Fruit fly (Drosophila melanogaster) whole organism, embryonic: ENCODE results near the gene CG13008.

Experiments
- Adf1 ChIP-seq: fragments of 200-800 bp; sonication (Bioruptor generic); IDR thresholded peaks from 2 replicates; pipeline ENCODE4 v1.3.6; 2022; ENCODE audit warnings: missing biosample characterization, missing genetic modification characterization
- Antp ChIP-seq: fragments of 200-800 bp; sonication (Bioruptor generic); optimal IDR thresholded peaks from 3 replicates; lab custom pipeline; 2016; ENCODE audit warnings: missing biosample characterization, missing genetic modification characterization
- CG11504 ChIP-seq: fragments of 200-800 bp; sonication (Bioruptor generic); optimal IDR thresholded peaks from 3 replicates; lab custom pipeline; 2019; ENCODE audit warnings: missing biosample characterization, mild to moderate bottlenecking, missing genetic modification characterization, moderate library complexity
- CG11560 ChIP-seq: fragments of 200-800 bp; sonication (Bioruptor generic); IDR thresholded peaks from 3 replicates; pipeline ENCODE4 v1.3.6; 2022; ENCODE audit warnings: missing biosample characterization, missing genetic modification characterization
- CG12942 ChIP-seq: fragments of 200-800 bp; sonication (Bioruptor generic); optimal IDR thresholded peaks from 3 replicates; lab custom pipeline; 2016; ENCODE audit warnings: missing biosample characterization, missing genetic modification characterization
- CG13424 ChIP-seq: fragments of 200-800 bp; sonication (Bioruptor generic); optimal IDR thresholded peaks from 2 replicates; lab custom pipeline; 2019; ENCODE audit warnings: missing biosample characterization, mild to moderate bottlenecking, missing genetic modification characterization, moderate library complexity
- CG13624 ChIP-seq: fragments of 200-800 bp; sonication (Bioruptor generic); optimal IDR thresholded peaks from 2 replicates; lab custom pipeline; 2016; ENCODE audit warnings: missing biosample characterization, missing genetic modification characterization
- CG14667 ChIP-seq: fragments of 200-800 bp; sonication (Bioruptor generic); IDR thresholded peaks from 2 replicates; pipeline ENCODE4 v1.3.6; 2022; ENCODE audit warnings: missing biosample characterization, missing genetic modification characterization
- CG14710 ChIP-seq: fragments of 200-800 bp; sonication (Bioruptor generic); optimal IDR thresholded peaks from 3 replicates; lab custom pipeline; 2019; ENCODE audit warnings: missing biosample characterization, mild to moderate bottlenecking, missing genetic modification characterization, moderate library complexity
- CG17361 ChIP-seq: fragments of 200-800 bp; sonication (Bioruptor generic); IDR thresholded peaks from 3 replicates; pipeline ENCODE4 v1.3.6; 2022; ENCODE audit warnings: missing biosample characterization, missing genetic modification characterization
- CG2120 ChIP-seq: fragments of 200-800 bp; sonication (Bioruptor generic); optimal IDR thresholded peaks from 3 replicates; lab custom pipeline; 2016; ENCODE audit warnings: missing biosample characterization, missing genetic modification characterization
- CG3281 ChIP-seq: fragments of 200-800 bp; sonication (Bioruptor generic); optimal IDR thresholded peaks from 3 replicates; lab custom pipeline; 2017; ENCODE audit warnings: missing biosample characterization, mild to moderate bottlenecking, missing genetic modification characterization
- CG34376 ChIP-seq: fragments of 200-800 bp; sonication (Bioruptor generic); optimal IDR thresholded peaks from 2 replicates; lab custom pipeline; 2018; ENCODE audit warnings: missing biosample characterization, mild to moderate bottlenecking, missing genetic modification characterization
- CG3995 ChIP-seq: fragments of 200-800 bp; sonication (Bioruptor generic); optimal IDR thresholded peaks from 3 replicates; lab custom pipeline; 2016; ENCODE audit warnings: missing biosample characterization, missing genetic modification characterization
- CG6175 ChIP-seq: fragments of 200-800 bp; sonication (Bioruptor generic); IDR thresholded peaks from 3 replicates; pipeline ENCODE4 v1.3.6; 2022; ENCODE audit warnings: missing biosample characterization, missing genetic modification characterization
- CG6689 ChIP-seq: fragments of 200-800 bp; sonication (Bioruptor generic); IDR thresholded peaks from 2 replicates; pipeline ENCODE4 v1.3.6; 2022; ENCODE audit warnings: missing biosample characterization, missing genetic modification characterization
- CG7271 ChIP-seq: fragments of 200-800 bp; sonication (Bioruptor generic); optimal IDR thresholded peaks from 2 replicates; lab custom pipeline; 2018; ENCODE audit warnings: missing biosample characterization, mild to moderate bottlenecking, missing genetic modification characterization, moderate library complexity
- CG7745 ChIP-seq: fragments of 200-800 bp; sonication (Bioruptor generic); optimal IDR thresholded peaks from 2 replicates; lab custom pipeline; 2018; ENCODE audit warnings: missing biosample characterization, mild to moderate bottlenecking, missing genetic modification characterization, moderate library complexity
- CG8388 ChIP-seq: fragments of 200-800 bp; sonication (Bioruptor generic); optimal IDR thresholded peaks from 2 replicates; lab custom pipeline; 2019; ENCODE audit warnings: missing biosample characterization, mild to moderate bottlenecking, missing genetic modification characterization, moderate library complexity
- CG9437 ChIP-seq: fragments of 200-800 bp; sonication (Bioruptor generic); optimal IDR thresholded peaks from 2 replicates; lab custom pipeline; 2018; ENCODE audit warnings: missing biosample characterization, mild to moderate bottlenecking, missing genetic modification characterization
- D19A ChIP-seq: fragments of 200-800 bp; optimal IDR thresholded peaks from 3 replicates; lab custom pipeline; 2019; ENCODE audit warnings: missing biosample characterization, mild to moderate bottlenecking, missing genetic modification characterization, moderate library complexity
- Doc3 ChIP-seq: fragments of 200-800 bp; sonication (Bioruptor generic); IDR thresholded peaks from 3 replicates; pipeline ENCODE4 v1.3.6; 2022; ENCODE audit warnings: missing biosample characterization, missing genetic modification characterization; ENCODE audit not compliant: partially characterized antibody
- Dref ChIP-seq: fragments of 200-800 bp; sonication (Bioruptor generic); IDR thresholded peaks from 2 replicates; pipeline ENCODE4 v1.3.6; 2022; ENCODE audit warnings: missing biosample characterization, missing genetic modification characterization
- E2f2 ChIP-seq: fragments of 200-800 bp; sonication (Bioruptor generic); IDR thresholded peaks from 2 replicates; pipeline ENCODE4 v1.3.6; 2022; ENCODE audit warnings: missing biosample characterization, missing genetic modification characterization
- Fer3 ChIP-seq: fragments of 200-800 bp; sonication (Bioruptor generic); optimal IDR thresholded peaks from 2 replicates; lab custom pipeline; 2018; ENCODE audit warnings: missing biosample characterization, mild to moderate bottlenecking, missing genetic modification characterization, moderate library complexity
- Gsc ChIP-seq: fragments of 200-800 bp; sonication (Bioruptor generic); IDR thresholded peaks from 2 replicates; pipeline ENCODE4 v1.3.6; 2022; ENCODE audit warnings: missing biosample characterization, missing genetic modification characterization
- HmgD ChIP-seq: fragments of 200-800 bp; sonication (Bioruptor generic); optimal IDR thresholded peaks from 3 replicates; lab custom pipeline; 2016; ENCODE audit warnings: missing biosample characterization, missing genetic modification characterization
- Med ChIP-seq: fragments of 200-800 bp; sonication (Bioruptor generic); peaks from one replicate; lab custom pipeline; 2016; ENCODE audit warnings: missing biosample characterization, missing genetic modification characterization, mild to moderate bottlenecking, inconsistent platforms, moderate library complexity
- Nf-YB ChIP-seq: fragments of 200-800 bp; sonication (Bioruptor generic); optimal IDR thresholded peaks from 3 replicates; lab custom pipeline; 2019; ENCODE audit warnings: missing biosample characterization, mild to moderate bottlenecking, missing genetic modification characterization, moderate library complexity
- Ptx1 ChIP-seq: fragments of 200-800 bp; sonication (Bioruptor generic); IDR thresholded peaks from 2 replicates; pipeline ENCODE4 v1.3.6; 2022; ENCODE audit warnings: missing biosample characterization, missing genetic modification characterization
- Sry-δ ChIP-seq: fragments of 200-800 bp; sonication (Bioruptor generic); optimal IDR thresholded peaks from 2 replicates; lab custom pipeline; 2016; ENCODE audit warnings: missing biosample characterization, missing genetic modification characterization
- Trl ChIP-seq, 3 experiments: fragments of >200 bp in 2 of 3; fragments of 200-800 bp in 1 of 3; sonication (Bioruptor generic) in 1 of 3; optimal IDR thresholded peaks; 2 replicates in 1 of 3; 3 replicates in 2 of 3; lab custom pipeline; 2016 to 2017; ENCODE audit warnings: missing biosample characterization in 1 of 3, missing genetic modification characterization in 1 of 3
- Usf ChIP-seq: fragments of 200-800 bp; sonication (Bioruptor generic); optimal IDR thresholded peaks from 2 replicates; lab custom pipeline; 2017; ENCODE audit warnings: missing genotype, missing biosample characterization, missing genetic modification characterization
- ac ChIP-seq: fragments of 200-800 bp; sonication (Bioruptor generic); optimal IDR thresholded peaks from 3 replicates; lab custom pipeline; 2017; ENCODE audit warnings: missing biosample characterization, mild to moderate bottlenecking, missing genetic modification characterization
- bab2 ChIP-seq: fragments of 200-800 bp; sonication (Bioruptor generic); optimal IDR thresholded peaks from 2 replicates; lab custom pipeline; 2016; ENCODE audit warnings: missing biosample characterization, missing genetic modification characterization
- cas ChIP-seq: fragments of 200-800 bp; sonication (Bioruptor generic); IDR thresholded peaks from 2 replicates; pipeline ENCODE4 v1.3.6; 2022; ENCODE audit warnings: missing biosample characterization, missing genetic modification characterization
- chinmo ChIP-seq: fragments of 200-800 bp; sonication (Bioruptor generic); IDR thresholded peaks from 4 replicates; pipeline ENCODE4 v1.3.6; 2022; ENCODE audit warnings: missing biosample characterization, missing genetic modification characterization; ENCODE audit not compliant: partially characterized antibody
- emc ChIP-seq: fragments of 200-800 bp; sonication (Bioruptor generic); optimal IDR thresholded peaks from 2 replicates; lab custom pipeline; 2016; ENCODE audit warnings: missing biosample characterization, missing genetic modification characterization
- ewg ChIP-seq: fragments of 200-800 bp; sonication (Bioruptor generic); optimal IDR thresholded peaks from 3 replicates; lab custom pipeline; 2017; ENCODE audit warnings: mild to moderate bottlenecking, missing biosample characterization, missing genetic modification reagents, missing genetic modification characterization
- fd64A ChIP-seq: fragments of 200-800 bp; sonication (Bioruptor generic); optimal IDR thresholded peaks from 3 replicates; lab custom pipeline; 2018; ENCODE audit warnings: missing biosample characterization, mild to moderate bottlenecking, missing genetic modification characterization
- gce ChIP-seq: fragments of 200-800 bp; sonication (Bioruptor generic); IDR thresholded peaks from 3 replicates; pipeline ENCODE4 v1.3.6; 2022; ENCODE audit warnings: missing biosample characterization, missing genetic modification characterization
- ken ChIP-seq: fragments of 200-800 bp; sonication (Bioruptor generic); IDR thresholded peaks from 3 replicates; pipeline ENCODE4 v1.3.6; 2022; ENCODE audit warnings: missing biosample characterization, missing genetic modification characterization
- kni ChIP-seq: fragments of 200-800 bp; sonication (Bioruptor generic); optimal IDR thresholded peaks from 3 replicates; lab custom pipeline; 2017; ENCODE audit warnings: mild to moderate bottlenecking, missing biosample characterization, missing genetic modification reagents, missing genetic modification characterization
- nmo ChIP-seq: fragments of 200-800 bp; sonication (Bioruptor generic); optimal IDR thresholded peaks from 2 replicates; lab custom pipeline; 2018; ENCODE audit warnings: missing biosample characterization, mild to moderate bottlenecking, missing genetic modification characterization, moderate library complexity
- onecut ChIP-seq: fragments of 200-800 bp; sonication (Bioruptor generic); IDR thresholded peaks from 2 replicates; pipeline ENCODE4 v1.3.6; 2022; ENCODE audit warnings: missing biosample characterization, missing genetic modification characterization
- phol ChIP-seq: fragments of 200-800 bp; sonication (Bioruptor generic); optimal IDR thresholded peaks from 3 replicates; lab custom pipeline; 2018; ENCODE audit warnings: missing biosample characterization, mild to moderate bottlenecking, missing genetic modification characterization, moderate library complexity
- pzg ChIP-seq: fragments of 200-800 bp; sonication (Bioruptor generic); optimal IDR thresholded peaks from 3 replicates; lab custom pipeline; 2018; ENCODE audit warnings: missing biosample characterization, mild to moderate bottlenecking, missing genetic modification characterization, moderate library complexity
- sd ChIP-seq: fragments of 200-800 bp; sonication (Bioruptor generic); optimal IDR thresholded peaks from 3 replicates; lab custom pipeline; 2018; ENCODE audit warnings: missing biosample characterization, mild to moderate bottlenecking, missing genetic modification characterization, moderate library complexity
- tll ChIP-seq, 2 experiments: fragments of 200-800 bp in 1 of 2; fragments of >200 bp in 1 of 2; sonication (Bioruptor generic) in 1 of 2; optimal IDR thresholded peaks; 2 replicates each; lab custom pipeline; 2017 to 2019; ENCODE audit warnings: missing biosample characterization in 2 of 2, missing genetic modification characterization in 2 of 2, mild to moderate bottlenecking in 1 of 2, moderate library complexity in 1 of 2
- wek ChIP-seq: fragments of 200-800 bp; sonication (Bioruptor generic); optimal IDR thresholded peaks from 3 replicates; lab custom pipeline; 2018; ENCODE audit warnings: missing biosample characterization, mild to moderate bottlenecking, missing genetic modification characterization, moderate library complexity
- z ChIP-seq: fragments of 200-800 bp; sonication (Bioruptor generic); IDR thresholded peaks from 3 replicates; pipeline ENCODE4 v1.3.6; 2022; ENCODE audit warnings: missing biosample characterization, missing genetic modification characterization

The CG13008 gene

dm6 chrX:16687400-16688105 lies 23.6 kb upstream of the CG13008 start (continued):
- no peak for TF ChIP-seq bab2
- TF ChIP-seq tll (GFP tag; optimal IDR thresholded peaks at IDR 0.05; lab: Kevin White, UChicago): no peak
- no peak for TF ChIP-seq fd64A (GFP tag; lab: Kevin White, UChicago)
- TF ChIP-seq phol: peak; percentile 20
- TF ChIP-seq CG13424 (tag; lab: Kevin White, UChicago): peak; percentile 0
- TF ChIP-seq HmgD (GFP tag; lab: Kevin White, UChicago): no peak
- peak; percentile 80 for TF ChIP-seq ewg
- peak; percentile 15 for TF ChIP-seq Sry-δ (GFP tag; lab: Kevin White, UChicago)
- peak; percentile 17 for TF ChIP-seq CG2120
- TF ChIP-seq CG11560 (tag; lab: Robert Waterston, UW): no peak
- 0 out of 4 replicates have a peak, but pooled peaks have one; percentile 25 for TF ChIP-seq chinmo
- no peak for TF ChIP-seq CG7271 (tag; lab: Kevin White, UChicago)
- TF ChIP-seq onecut: no peak
- TF ChIP-seq cas (GFP tag; lab: Robert Waterston, UW): no peak
- no peak for TF ChIP-seq CG13624 (GFP tag; lab: Kevin White, UChicago)
- TF ChIP-seq Antp (GFP tag; lab: Kevin White, UChicago): no peak
- 0 out of 2 replicates have a peak, but pooled peaks have one; percentile 8 for TF ChIP-seq CG6689 (GFP tag; lab: Robert Waterston, UW)
- TF ChIP-seq pzg (GFP tag; lab: Kevin White, UChicago): no peak
- 0 out of 3 replicates have a peak, but pooled peaks have one; percentile 29 for TF ChIP-seq CG17361
- TF ChIP-seq CG11504 (tag; lab: Kevin White, UChicago): peak; percentile 38
- no peak for TF ChIP-seq Nf-YB
- no peak for TF ChIP-seq CG12942 (GFP tag; lab: Kevin White, UChicago)
- TF ChIP-seq CG9437 (GFP tag; lab: Kevin White, UChicago): peak; percentile 15
- TF ChIP-seq D19A (tag; lab: Kevin White, UChicago): peak; percentile 9
- no peak for TF ChIP-seq emc
- TF ChIP-seq CG14667: no peak
- no peak for TF ChIP-seq Fer3
- no peak for TF ChIP-seq CG3995 (GFP tag; lab: Kevin White, UChicago)
- TF ChIP-seq CG7745 (tag; lab: Kevin White, UChicago): no peak
- no peak for TF ChIP-seq gce (GFP tag; lab: Robert Waterston, UW)
- TF ChIP-seq nmo: peak; percentile 24
- TF ChIP-seq Trl (optimal IDR thresholded peaks at IDR 0.05; lab: Kevin White, UChicago): peak; percentile 56 to 79
- no peak for TF ChIP-seq Trl (GFP tag; optimal IDR thresholded peaks at IDR 0.05; lab: Kevin White, UChicago)
- TF ChIP-seq Doc3 (GFP tag; lab: Robert Waterston, UW): no peak
- TF ChIP-seq Med (GFP tag; lab: Kevin White, UChicago): peak; percentile 36
- TF ChIP-seq Usf (GFP tag; lab: Kevin White, UChicago): no peak
- TF ChIP-seq Ptx1: no peak

- no peak for TF ChIP-seq wek (GFP tag; lab: Kevin White, UChicago)
- TF ChIP-seq ken (GFP tag; lab: Robert Waterston, UW): no peak
- no peak for TF ChIP-seq bab2
- no peak for TF ChIP-seq CG3281 (GFP tag; lab: Kevin White, UChicago)
- TF ChIP-seq z (GFP tag; lab: Robert Waterston, UW): peak; percentile 60; the same call in 2 of the 3 replicates
- TF ChIP-seq Adf1: no peak
- no peak for TF ChIP-seq ac (GFP tag; lab: Kevin White, UChicago)
- TF ChIP-seq Dref (GFP tag; lab: Robert Waterston, UW): 0 out of 2 replicates have a peak, but pooled peaks have one; percentile 31
- no peak for TF ChIP-seq Gsc (GFP tag; lab: Robert Waterston, UW)
- no peak for TF ChIP-seq sd (tag; lab: Kevin White, UChicago)
- no peak for TF ChIP-seq CG6175
- TF ChIP-seq CG14710 (tag; lab: Kevin White, UChicago): peak; percentile 32
- no peak for TF ChIP-seq CG34376 (GFP tag; lab: Kevin White, UChicago)
- TF ChIP-seq E2f2 (GFP tag; lab: Robert Waterston, UW): 0 out of 2 replicates have a peak, but pooled peaks have one; percentile 9
- TF ChIP-seq kni (GFP tag; lab: Kevin White, UChicago): no peak
- no peak for TF ChIP-seq CG8388 (GFP tag; lab: Kevin White, UChicago)
Observed at dm6 chrX:16688106-16688459, 23.0 kb upstream of the CG13008 start.
